Worm (Caenorhabditis elegans) whole organism, young adult: Measurements from ENCODE around the gene tin-9.1.

Experiments
- B0336.3 ChIP-seq: fragments of 200-800 bp; sonication (Bioruptor generic); IDR thresholded peaks from 2 replicates; pipeline ENCODE4 v1.3.6; 2022; ENCODE audit warnings: missing genetic modification characterization, missing compliant biosample characterization
- F10E7.11 ChIP-seq: sonication (generic microtip); optimal IDR thresholded peaks from 2 replicates; lab custom pipeline; 2017; ENCODE audit warnings: mild to moderate bottlenecking, missing genetic modification characterization, moderate library complexity, missing compliant biosample characterization
- F22D6.2 ChIP-seq: sonication (generic microtip); optimal IDR thresholded peaks from 2 replicates; lab custom pipeline; 2016; ENCODE audit warnings: mild to moderate bottlenecking, missing genetic modification characterization, missing compliant biosample characterization
- F23B12.7 ChIP-seq: sonication (generic microtip); optimal IDR thresholded peaks from 2 replicates; lab custom pipeline; 2017; ENCODE audit warnings: missing genetic modification characterization, mild to moderate bottlenecking, missing compliant biosample characterization, antibody characterized with exemption, moderate library complexity; ENCODE audit not compliant: insufficient read depth
- F33H1.4 ChIP-seq: fragments of 200-800 bp; sonication (Bioruptor generic); IDR thresholded peaks from 2 replicates; pipeline ENCODE4 v1.3.6; 2022; ENCODE audit warnings: missing genetic modification reagents, missing genetic modification characterization, missing compliant biosample characterization
- F52B5.7 ChIP-seq: sonication (generic microtip); optimal IDR thresholded peaks from 2 replicates; lab custom pipeline; 2016; ENCODE audit warnings: mild to moderate bottlenecking, missing genetic modification characterization, missing compliant biosample characterization
- F57C9.4 ChIP-seq: sonication (generic microtip); optimal IDR thresholded peaks from 2 replicates; lab custom pipeline; 2017; ENCODE audit warnings: mild to moderate bottlenecking, missing genetic modification characterization, missing compliant biosample characterization
- K11D2.4 ChIP-seq: fragments of 200-800 bp; sonication (Bioruptor generic); IDR thresholded peaks from 2 replicates; pipeline ENCODE4 v1.3.6; 2022; ENCODE audit warnings: missing genetic modification reagents, missing genetic modification characterization, missing compliant biosample characterization
- K12H6.12 ChIP-seq: fragments of 200-800 bp; sonication (Bioruptor generic); optimal IDR thresholded peaks from 2 replicates; lab custom pipeline; 2018; ENCODE audit warnings: mild to moderate bottlenecking, missing genetic modification characterization, missing compliant biosample characterization
- T26A5.8 ChIP-seq: sonication (generic microtip); optimal IDR thresholded peaks from 2 replicates; lab custom pipeline; 2016; ENCODE audit warnings: missing genetic modification characterization, missing compliant biosample characterization
- Y53F4B.3 ChIP-seq: fragments of 200-800 bp; sonication (Bioruptor generic); IDR thresholded peaks from 2 replicates; pipeline ENCODE4 v1.3.6; 2022; ENCODE audit warnings: missing genetic modification reagents, missing genetic modification characterization, missing compliant biosample characterization
- Y53G8AR.9 ChIP-seq: fragments of 200-800 bp; sonication (Bioruptor generic); conservative IDR thresholded peaks from 2 replicates; pipeline ENCODE4 v1.3.6; 2022; ENCODE audit warnings: missing genetic modification reagents, missing genetic modification characterization, missing compliant biosample characterization
- Y95B8A.8 ChIP-seq: fragments of 200-800 bp; sonication (Bioruptor generic); IDR thresholded peaks from 2 replicates; pipeline ENCODE4 v1.3.6; 2022; ENCODE audit warnings: missing genetic modification reagents, missing genetic modification characterization, missing compliant biosample characterization
- ZK185.1 ChIP-seq: sonication (generic microtip); optimal IDR thresholded peaks from 2 replicates; lab custom pipeline; 2016; ENCODE audit warnings: mild to moderate bottlenecking, missing genetic modification characterization, missing compliant biosample characterization; ENCODE audit not compliant: poor library complexity, severe bottlenecking
- attf-5 ChIP-seq: fragments of 200-800 bp; sonication (Bioruptor generic); optimal IDR thresholded peaks from 2 replicates; lab custom pipeline; 2018; ENCODE audit warnings: mild to moderate bottlenecking, missing genetic modification characterization, missing compliant biosample characterization
- bed-1 ChIP-seq: fragments of 200-800 bp; sonication (Bioruptor generic); IDR thresholded peaks from 2 replicates; pipeline ENCODE4 v1.3.6; 2022; ENCODE audit warnings: missing genetic modification reagents, missing genetic modification characterization, missing compliant biosample characterization
- bed-2 ChIP-seq: fragments of 200-800 bp; sonication (Bioruptor generic); IDR thresholded peaks from 2 replicates; pipeline ENCODE4 v1.3.6; 2022; ENCODE audit warnings: missing genetic modification reagents, missing genetic modification characterization, missing compliant biosample characterization
- ccch-3 ChIP-seq: fragments of 200-800 bp; sonication (Bioruptor generic); optimal IDR thresholded peaks from 2 replicates; lab custom pipeline; 2018; ENCODE audit warnings: mild to moderate bottlenecking, missing genetic modification characterization, missing compliant biosample characterization
- cebp-2 ChIP-seq: fragments of 200-800 bp; sonication (Bioruptor generic); IDR thresholded peaks from 2 replicates; pipeline ENCODE4 v1.3.6; 2022; ENCODE audit warnings: missing genetic modification characterization, missing compliant biosample characterization
- ceh-100 ChIP-seq: fragments of 200-800 bp; sonication (Bioruptor generic); IDR thresholded peaks from 2 replicates; pipeline ENCODE4 v1.3.6; 2022; ENCODE audit warnings: missing genetic modification reagents, missing genetic modification characterization, missing compliant biosample characterization
- ceh-40 ChIP-seq: fragments of 200-800 bp; sonication (Bioruptor generic); IDR thresholded peaks from 2 replicates; pipeline ENCODE4 v1.3.6; 2022; ENCODE audit warnings: missing genetic modification characterization, missing compliant biosample characterization
- dox-1 ChIP-seq: fragments of 200-800 bp; sonication (Bioruptor generic); IDR thresholded peaks from 2 replicates; pipeline ENCODE4 v1.3.6; 2022; ENCODE audit warnings: missing genetic modification reagents, missing genetic modification characterization, missing compliant biosample characterization
- dpff-1 ChIP-seq: sonication (generic microtip); optimal IDR thresholded peaks from 2 replicates; lab custom pipeline; 2017; ENCODE audit warnings: mild to moderate bottlenecking, missing genetic modification characterization, missing compliant biosample characterization
- dpl-1 ChIP-seq: fragments of 150-350 bp; optimal IDR thresholded peaks from 2 replicates; lab custom pipeline; 2014; ENCODE audit warnings: missing biosample characterization, missing genetic modification reagents, missing genetic modification characterization
- egrh-3 ChIP-seq: fragments of 200-800 bp; sonication (Bioruptor generic); IDR thresholded peaks from 2 replicates; pipeline ENCODE4 v1.3.6; 2022; ENCODE audit warnings: missing genetic modification reagents, missing genetic modification characterization, missing compliant biosample characterization
- gei-17 ChIP-seq: fragments of 200-800 bp; sonication (Bioruptor generic); optimal IDR thresholded peaks from 2 replicates; lab custom pipeline; 2018; ENCODE audit warnings: mild to moderate bottlenecking, missing genetic modification characterization, missing compliant biosample characterization
- hlh-26 ChIP-seq: fragments of 200-800 bp; sonication (Bioruptor generic); conservative IDR thresholded peaks from 2 replicates; pipeline ENCODE4 v1.3.6; 2022; ENCODE audit warnings: missing genetic modification reagents, missing genetic modification characterization, missing compliant biosample characterization
- hsf-1 ChIP-seq: fragments of 200-800 bp; sonication (Bioruptor generic); IDR thresholded peaks from 2 replicates; pipeline ENCODE4 v1.3.6; 2022; ENCODE audit warnings: missing genetic modification reagents, missing genetic modification characterization, missing compliant biosample characterization
- lag-1 ChIP-seq: fragments of 200-800 bp; sonication (Bioruptor generic); IDR thresholded peaks from 2 replicates; pipeline ENCODE4 v1.3.6; 2022; ENCODE audit warnings: missing genetic modification reagents, missing genetic modification characterization, missing compliant biosample characterization
- lin-35 ChIP-seq, 3 experiments: fragments of 150-350 bp in 2 of 3; sonication (generic microtip) in 1 of 3; optimal IDR thresholded peaks; 2 replicates each; lab custom pipeline; 2014 to 2018; ENCODE audit warnings: missing biosample characterization in 3 of 3, missing genetic modification characterization in 3 of 3, missing genetic modification reagents in 3 of 3
- lin-40 ChIP-seq: sonication (generic microtip); optimal IDR thresholded peaks from 2 replicates; lab custom pipeline; 2016; ENCODE audit warnings: missing genetic modification characterization, mild to moderate bottlenecking, missing compliant biosample characterization, missing genotype, missing genetic modification reagents
- mel-28 ChIP-seq: sonication (generic microtip); optimal IDR thresholded peaks from 2 replicates; lab custom pipeline; 2016; ENCODE audit warnings: borderline replicate concordance, mild to moderate bottlenecking, missing genetic modification characterization, missing compliant biosample characterization
- nhr-120 ChIP-seq: fragments of 200-800 bp; sonication (Bioruptor generic); IDR thresholded peaks from 2 replicates; pipeline ENCODE4 v1.3.6; 2022; ENCODE audit warnings: missing genetic modification characterization, missing compliant biosample characterization
- nhr-179 ChIP-seq: sonication (generic microtip); optimal IDR thresholded peaks from 2 replicates; lab custom pipeline; 2016; ENCODE audit warnings: mild to moderate bottlenecking, missing genetic modification characterization, missing compliant biosample characterization
- nhr-27 ChIP-seq: fragments of 200-800 bp; sonication (Bioruptor generic); optimal IDR thresholded peaks from 2 replicates; lab custom pipeline; 2018; ENCODE audit warnings: mild to moderate bottlenecking, missing genetic modification characterization, moderate library complexity, missing compliant biosample characterization
- rec-8 ChIP-seq, 2 experiments: sonication (generic microtip); optimal IDR thresholded peaks; 2 replicates each; lab custom pipeline; 2016; ENCODE audit warnings: mild to moderate bottlenecking in 2 of 2, missing genetic modification characterization in 2 of 2, missing genetic modification reagents in 2 of 2, missing genotype in 2 of 2, missing biosample characterization in 1 of 2, missing compliant biosample characterization in 1 of 2, moderate library complexity in 1 of 2
- sea-2 ChIP-seq: fragments of 200-800 bp; sonication (Bioruptor generic); IDR thresholded peaks from 2 replicates; pipeline ENCODE4 v1.3.6; 2022; ENCODE audit warnings: missing genetic modification characterization, missing compliant biosample characterization
- snpc-1.1 ChIP-seq: sonication (generic microtip); optimal IDR thresholded peaks from 2 replicates; lab custom pipeline; 2017; ENCODE audit warnings: missing genetic modification characterization, mild to moderate bottlenecking, missing compliant biosample characterization, antibody characterized with exemption, moderate library complexity, missing genotype, missing genetic modification reagents; ENCODE audit not compliant: insufficient read depth
- snpc-1.3 ChIP-seq: sonication (generic microtip); optimal IDR thresholded peaks from 2 replicates; lab custom pipeline; 2017; ENCODE audit warnings: missing genetic modification characterization, mild to moderate bottlenecking, missing compliant biosample characterization, antibody characterized with exemption, moderate library complexity, missing genotype, missing genetic modification reagents; ENCODE audit not compliant: insufficient read depth
- sptf-2 ChIP-seq: fragments of 200-800 bp; sonication (Bioruptor generic); optimal IDR thresholded peaks from 2 replicates; lab custom pipeline; 2018; ENCODE audit warnings: mild to moderate bottlenecking, missing genetic modification characterization, missing compliant biosample characterization
- unc-62 ChIP-seq: fragments of 150-350 bp; optimal IDR thresholded peaks from 2 replicates; lab custom pipeline; 2014; ENCODE audit warnings: missing biosample characterization, missing genetic modification reagents, missing genetic modification characterization
- xnd-1 ChIP-seq: sonication (generic microtip); optimal IDR thresholded peaks from 2 replicates; lab custom pipeline; 2016; ENCODE audit warnings: missing genotype, missing genetic modification reagents, missing genetic modification characterization, missing compliant biosample characterization
- ztf-18 ChIP-seq: sonication (generic microtip); optimal IDR thresholded peaks from 2 replicates; lab custom pipeline; 2016; ENCODE audit warnings: missing genotype, mild to moderate bottlenecking, missing genetic modification characterization, missing compliant biosample characterization
- ztf-22 ChIP-seq: fragments of 200-800 bp; sonication (Bioruptor generic); optimal IDR thresholded peaks from 2 replicates; lab custom pipeline; 2018; ENCODE audit warnings: mild to moderate bottlenecking, missing genetic modification characterization, moderate library complexity, missing compliant biosample characterization
- ztf-25 ChIP-seq: fragments of 200-800 bp; sonication (Bioruptor generic); IDR thresholded peaks from 2 replicates; pipeline ENCODE4 v1.3.6; 2022; ENCODE audit warnings: missing genetic modification reagents, missing genetic modification characterization, missing compliant biosample characterization
- ztf-28 ChIP-seq: fragments of 200-800 bp; sonication (Bioruptor generic); IDR thresholded peaks from 2 replicates; pipeline ENCODE4 v1.3.6; 2022; ENCODE audit warnings: missing genetic modification reagents, missing genetic modification characterization, missing compliant biosample characterization
- ztf-6 ChIP-seq: fragments of 200-800 bp; sonication (Bioruptor generic); IDR thresholded peaks from 2 replicates; pipeline ENCODE4 v1.3.6; 2022; ENCODE audit warnings: missing genetic modification reagents, missing genetic modification characterization, missing compliant biosample characterization

The tin-9.1 gene

ce11 chrIV:7039476-7040261 is 4.7 kb downstream of the tin-9.1 start, which contains the start of the genes cogc-2 and klp-18 (continued):
- TF ChIP-seq rec-8 (tag; optimal IDR thresholded peaks at IDR 0.05; lab: Kevin White, UChicago) (no peak), bed-2 (no peak), lag-1 (no peak), bed-1 (GFP tag; lab: Robert Waterston, UW) (no peak), F23B12.7 (peak; percentile 72), dpff-1 (tag; lab: Kevin White, UChicago) (no peak), xnd-1 (tag; lab: Kevin White, UChicago) (peak; percentile 100), lin-40 (tag; lab: Kevin White, UChicago) (peak; percentile 62), dpl-1 (GFP tag; lab: Kevin White, UChicago) (peak; percentile 84), ceh-40 (no peak), Y53F4B.3 (GFP tag; lab: Robert Waterston, UW) (peak; percentile 78), ceh-100 (peak; percentile 62), ztf-25 (GFP tag; lab: Robert Waterston, UW) (0 out of 2 replicates have a peak, but pooled peaks have one; percentile 23), nhr-27 (tag; lab: Kevin White, UChicago) (no peak), hlh-26 (GFP tag; lab: Robert Waterston, UW) (no peak), Y95B8A.8 (GFP tag; lab: Robert Waterston, UW) (peak; percentile 90), ztf-18 (tag; lab: Kevin White, UChicago) (peak; percentile 84), hsf-1 (GFP tag; lab: Robert Waterston, UW) (peak; percentile 89), nhr-179 (tag; lab: Kevin White, UChicago) (no peak), dox-1 (GFP tag; lab: Robert Waterston, UW) (peak; percentile 90), nhr-120 (GFP tag; lab: Robert Waterston, UW) (no peak), attf-5 (GFP tag; lab: Kevin White, UChicago) (peak; percentile 84), snpc-1.3 (tag; lab: Kevin White, UChicago) (peak; percentile 45), sea-2 (GFP tag; lab: Robert Waterston, UW) (no peak), F22D6.2 (tag; lab: Kevin White, UChicago) (no peak), snpc-1.1 (peak; percentile 22), K12H6.12 (tag; lab: Kevin White, UChicago) (peak; percentile 20), sptf-2 (no peak), egrh-3 (GFP tag; lab: Robert Waterston, UW) (0 out of 2 replicates have a peak, but pooled peaks have one; percentile 20), B0336.3 (GFP tag; lab: Robert Waterston, UW) (peak; percentile 88), Y53G8AR.9 (peak; percentile 47; the same call in 1 of the 2 replicates), ccch-3 (GFP tag; lab: Kevin White, UChicago) (no peak), T26A5.8 (tag; lab: Kevin White, UChicago) (no peak), lin-35 (GFP tag; optimal IDR thresholded peaks at IDR 0.05; lab: Kevin White, UChicago) (peak in 2 of 3 experiments; percentile 71 to 84), K11D2.4 (peak; percentile 49; the same call in 1 of the 2 replicates), ZK185.1 (tag; lab: Kevin White, UChicago) (peak; percentile 72), ztf-6 (GFP tag; lab: Robert Waterston, UW) (no peak), F33H1.4 (GFP tag; lab: Robert Waterston, UW) (peak; percentile 99), F57C9.4 (tag; lab: Kevin White, UChicago) (no peak), ztf-22 (GFP tag; lab: Kevin White, UChicago) (no peak), unc-62 (GFP tag; lab: Kevin White, UChicago) (no peak), F10E7.11 (tag; lab: Kevin White, UChicago) (no peak), ztf-28 (peak; percentile 77), F52B5.7 (tag; lab: Kevin White, UChicago) (no peak), mel-28 (tag; lab: Kevin White, UChicago) (no peak), cebp-2 (no peak), gei-17 (GFP tag; lab: Kevin White, UChicago) (no peak)
